Worm (Caenorhabditis elegans) whole organism, L2 larva: Measurements from ENCODE around the gene C09G9.5.

Source experiments
- C34F6.9 ChIP-seq: fragments of 150-350 bp; optimal IDR thresholded peaks from 2 replicates; lab custom pipeline; 2014; ENCODE audit warnings: missing biosample characterization, missing genetic modification characterization
- Y55F3AM.14 ChIP-seq: fragments of 200-800 bp; sonication (Bioruptor generic); optimal IDR thresholded peaks from 2 replicates; lab custom pipeline; 2018; ENCODE audit warnings: mild to moderate bottlenecking, missing genetic modification characterization, missing compliant biosample characterization
- alr-1 ChIP-seq: fragments of 150-350 bp; optimal IDR thresholded peaks from 2 replicates; lab custom pipeline; 2014; ENCODE audit warnings: missing biosample characterization, missing genetic modification characterization
- aly-2 ChIP-seq: fragments of 150-350 bp; optimal IDR thresholded peaks from 2 replicates; lab custom pipeline; 2014; ENCODE audit warnings: missing biosample characterization, missing genetic modification characterization
- ama-1 ChIP-seq: fragments of 150-350 bp; optimal IDR thresholded peaks from 2 replicates; lab custom pipeline; 2018; ENCODE audit warnings: inconsistent platforms
- crh-2 ChIP-seq: sonication (generic microtip); optimal IDR thresholded peaks from 2 replicates; lab custom pipeline; 2017; ENCODE audit warnings: missing biosample characterization, missing genetic modification characterization
- dmd-4 ChIP-seq: sonication (generic microtip); optimal IDR thresholded peaks from 2 replicates; lab custom pipeline; 2017; ENCODE audit warnings: missing biosample characterization, missing genetic modification characterization
- egl-27 ChIP-seq: sonication (generic microtip); optimal IDR thresholded peaks from 3 replicates; lab custom pipeline; 2017; ENCODE audit warnings: missing biosample characterization, missing genetic modification reagents, missing genetic modification characterization
- elt-1 ChIP-seq: fragments of 150-350 bp; optimal IDR thresholded peaks from 2 replicates; lab custom pipeline; 2014; ENCODE audit warnings: missing biosample characterization, missing genetic modification characterization
- elt-3 ChIP-seq: sonication (generic microtip); optimal IDR thresholded peaks from 2 replicates; lab custom pipeline; 2017; ENCODE audit warnings: missing biosample characterization, missing genetic modification characterization
- fos-1 ChIP-seq: fragments of 150-350 bp; optimal IDR thresholded peaks from 2 replicates; lab custom pipeline; 2014; ENCODE audit warnings: missing biosample characterization, missing genetic modification characterization
- gmeb-1 ChIP-seq: fragments of 150-350 bp; optimal IDR thresholded peaks from 2 replicates; lab custom pipeline; 2014; ENCODE audit warnings: missing biosample characterization, missing genetic modification characterization
- lin-11 ChIP-seq: fragments of 150-350 bp; sonication (generic microtip); optimal IDR thresholded peaks from 2 replicates; lab custom pipeline; 2014; ENCODE audit warnings: missing biosample characterization, missing genetic modification characterization, inconsistent platforms, mixed read lengths
- lin-13 ChIP-seq: fragments of 150-350 bp; optimal IDR thresholded peaks from 2 replicates; lab custom pipeline; 2014; ENCODE audit warnings: missing biosample characterization, missing genetic modification reagents, missing genetic modification characterization
- lin-39 ChIP-seq: fragments of 150-350 bp; optimal IDR thresholded peaks from 2 replicates; lab custom pipeline; 2014; ENCODE audit warnings: missing biosample characterization, missing genetic modification reagents, missing genetic modification characterization
- lsy-2 ChIP-seq, 2 experiments: fragments of 150-350 bp in 1 of 2; sonication (generic microtip) in 1 of 2; optimal IDR thresholded peaks; 2 replicates each; lab custom pipeline; 2014 to 2017; ENCODE audit warnings: missing biosample characterization in 2 of 2, missing genetic modification characterization in 2 of 2
- mab-5 ChIP-seq: fragments of 150-350 bp; optimal IDR thresholded peaks from 2 replicates; lab custom pipeline; 2014; ENCODE audit warnings: missing biosample characterization, missing genetic modification characterization
- nhr-10 ChIP-seq: sonication (generic microtip); optimal IDR thresholded peaks from 2 replicates; lab custom pipeline; 2017; ENCODE audit warnings: missing biosample characterization, missing genetic modification characterization
- nhr-11 ChIP-seq: fragments of 150-350 bp; optimal IDR thresholded peaks from 2 replicates; lab custom pipeline; 2014; ENCODE audit warnings: missing biosample characterization, missing genetic modification characterization
- nhr-12 ChIP-seq: fragments of 150-350 bp; optimal IDR thresholded peaks from 2 replicates; lab custom pipeline; 2014; ENCODE audit warnings: missing biosample characterization, missing genetic modification characterization
- nhr-129 ChIP-seq: fragments of 150-350 bp; optimal IDR thresholded peaks from 2 replicates; lab custom pipeline; 2014; ENCODE audit warnings: missing biosample characterization, missing genetic modification characterization
- nhr-21 ChIP-seq: fragments of 150-350 bp; optimal IDR thresholded peaks from 2 replicates; lab custom pipeline; 2014; ENCODE audit warnings: missing biosample characterization, missing genetic modification characterization
- nhr-237 ChIP-seq: fragments of 150-350 bp; optimal IDR thresholded peaks from 2 replicates; lab custom pipeline; 2014; ENCODE audit warnings: missing biosample characterization, missing genetic modification characterization
- nhr-77 ChIP-seq: fragments of 150-350 bp; optimal IDR thresholded peaks from 2 replicates; lab custom pipeline; 2014; ENCODE audit warnings: missing biosample characterization, missing genetic modification characterization
- sem-4 ChIP-seq: fragments of 150-350 bp; optimal IDR thresholded peaks from 2 replicates; lab custom pipeline; 2014; ENCODE audit warnings: missing biosample characterization, missing genetic modification reagents, missing genetic modification characterization
- sma-3 ChIP-seq: sonication (generic microtip); optimal IDR thresholded peaks from 2 replicates; lab custom pipeline; 2016; ENCODE audit warnings: missing genetic modification reagents, missing genetic modification characterization, missing compliant biosample characterization
- sma-9 ChIP-seq, 2 experiments: fragments of 150-350 bp in 1 of 2; sonication (generic microtip) in 1 of 2; optimal IDR thresholded peaks; 2 replicates each; lab custom pipeline; 2014 to 2016; ENCODE audit warnings: missing genetic modification characterization in 2 of 2, mild to moderate bottlenecking in 1 of 2, missing biosample characterization in 1 of 2, missing compliant biosample characterization in 1 of 2, missing genetic modification reagents in 1 of 2, moderate library complexity in 1 of 2
- snpc-4 ChIP-seq: fragments of 150-350 bp; optimal IDR thresholded peaks from 2 replicates; lab custom pipeline; 2014; ENCODE audit warnings: missing biosample characterization, missing genetic modification characterization
- unc-39 ChIP-seq: fragments of 150-350 bp; optimal IDR thresholded peaks from 2 replicates; lab custom pipeline; 2014; ENCODE audit warnings: missing biosample characterization, missing genetic modification characterization
- unc-55 ChIP-seq: fragments of 150-350 bp; sonication (generic microtip); optimal IDR thresholded peaks from 3 replicates; lab custom pipeline; 2014; ENCODE audit warnings: missing biosample characterization, missing genetic modification reagents, missing genetic modification characterization
- zag-1 ChIP-seq: fragments of 150-350 bp; optimal IDR thresholded peaks from 2 replicates; lab custom pipeline; 2014; ENCODE audit warnings: missing biosample characterization, missing genetic modification characterization
- ztf-1 ChIP-seq: fragments of 200-800 bp; sonication (Bioruptor generic); conservative IDR thresholded peaks from 2 replicates; pipeline ENCODE4 v1.3.6; 2022; ENCODE audit warnings: missing genetic modification characterization, missing compliant biosample characterization

Gene C09G9.5

ce11 chrIV:8867562-8867961, 18.8 kb upstream of the C09G9.5 start:
- TF ChIP-seq crh-2 (tag; lab: Kevin White, UChicago) (peak; percentile 6), sma-9 (GFP tag; optimal IDR thresholded peaks at IDR 0.05; lab: Kevin White, UChicago) (peak; percentile 44), sma-9 (tag; optimal IDR thresholded peaks at IDR 0.05; lab: Kevin White, UChicago) (no peak), lsy-2 (tag; optimal IDR thresholded peaks at IDR 0.05; lab: Kevin White, UChicago) (peak in 1 of 2 experiments; percentile 10), elt-1 (no peak), fos-1 (peak; percentile 23), ztf-1 (GFP tag; lab: Robert Waterston, UW) (no peak), unc-39 (tag; lab: Kevin White, UChicago) (no peak)

- TF ChIP-seq gmeb-1 (tag; lab: Kevin White, UChicago) = peak; percentile 94
- TF ChIP-seq lin-39 (tag; lab: Kevin White, UChicago) = no peak
- no peak for TF ChIP-seq zag-1 (tag; lab: Kevin White, UChicago)
- TF ChIP-seq crh-2 (tag; lab: Kevin White, UChicago) = no peak
- TF ChIP-seq unc-39 (tag; lab: Kevin White, UChicago) = no peak
- no peak for TF ChIP-seq alr-1
- TF ChIP-seq sma-3 (GFP tag; lab: Kevin White, UChicago) = peak; percentile 20
- TF ChIP-seq snpc-4 (tag; lab: Kevin White, UChicago) = peak; percentile 12
These were observed 16.7 kb upstream of the C09G9.5 start, which contains the start of gene npp-23 for ce11 chrIV:8869624-8870023. Gene npp-23 (minus strand): TSS chrIV:8869679.

ce11 chrIV:8872958-8873357, 13.4 kb upstream of the C09G9.5 start, which contains the start of gene C09G9.3:
Gene C09G9.3 (minus strand): TSS chrIV:8873058.
- no peak for TF ChIP-seq alr-1
- TF ChIP-seq ztf-1 (GFP tag; lab: Robert Waterston, UW) = no peak
- TF ChIP-seq unc-39 (tag; lab: Kevin White, UChicago) = no peak
- TF ChIP-seq crh-2 (tag; lab: Kevin White, UChicago) = no peak
- TF ChIP-seq Y55F3AM.14 (GFP tag; lab: Kevin White, UChicago) = no peak
- no peak for TF ChIP-seq snpc-4 (tag; lab: Kevin White, UChicago)
- TF ChIP-seq nhr-11 (tag; lab: Kevin White, UChicago) = no peak
- TF ChIP-seq sma-9 (GFP tag; optimal IDR thresholded peaks at IDR 0.05; lab: Kevin White, UChicago) = no peak
- TF ChIP-seq sma-9 (tag; optimal IDR thresholded peaks at IDR 0.05; lab: Kevin White, UChicago) = no peak
- no peak for TF ChIP-seq sma-3 (GFP tag; lab: Kevin White, UChicago)
- TF ChIP-seq nhr-10 (tag; lab: Kevin White, UChicago) = no peak
- no peak for TF ChIP-seq elt-3 (tag; lab: Kevin White, UChicago)
- no peak for TF ChIP-seq gmeb-1 (tag; lab: Kevin White, UChicago)
- no peak for TF ChIP-seq fos-1
- TF ChIP-seq elt-1 = no peak
- TF ChIP-seq nhr-129 (tag; lab: Kevin White, UChicago) = no peak
- TF ChIP-seq, all 48 proteins: peak for 0

ce11 chrIV:8873847-8874246, 12.5 kb upstream of the C09G9.5 start, which contains the start of gene hdl-2:
Gene hdl-2 (plus strand): TSS chrIV:8874147.
- TF ChIP-seq lsy-2 (tag; optimal IDR thresholded peaks at IDR 0.05; lab: Kevin White, UChicago) (no peak), nhr-10 (tag; lab: Kevin White, UChicago) (no peak), nhr-77 (no peak), zag-1 (tag; lab: Kevin White, UChicago) (no peak), lin-13 (GFP tag; lab: Kevin White, UChicago) (no peak), nhr-12 (no peak), dmd-4 (tag; lab: Kevin White, UChicago) (no peak), egl-27 (tag; lab: Kevin White, UChicago) (no peak), sem-4 (tag; lab: Kevin White, UChicago) (no peak), nhr-237 (tag; lab: Kevin White, UChicago) (no peak)

ce11 chrIV:8879810-8880209, 6.5 kb upstream of the C09G9.5 start, which contains the start of gene npax-4:
Gene npax-4 (minus strand): TSS chrIV:8879910.
- TF ChIP-seq snpc-4 (tag; lab: Kevin White, UChicago) = no peak
- no peak for TF ChIP-seq lin-11 (tag; lab: Kevin White, UChicago)
- no peak for TF ChIP-seq egl-27 (tag; lab: Kevin White, UChicago)
- TF ChIP-seq alr-1 = no peak
- TF ChIP-seq gmeb-1 (tag; lab: Kevin White, UChicago) = no peak
- no peak for TF ChIP-seq aly-2
- no peak for TF ChIP-seq nhr-21
- TF ChIP-seq, all 48 proteins: peak for 0

ce11 chrIV:8881181-8881580, 5.1 kb upstream of the C09G9.5 start, which contains the start of gene C09G9.8:
Gene C09G9.8 (plus strand): TSS chrIV:8881481.
- no peak for TF ChIP-seq zag-1 (tag; lab: Kevin White, UChicago)
- no peak for TF ChIP-seq sem-4 (tag; lab: Kevin White, UChicago)
- TF ChIP-seq gmeb-1 (tag; lab: Kevin White, UChicago) = no peak
- no peak for TF ChIP-seq mab-5
- no peak for TF ChIP-seq C34F6.9
- no peak for TF ChIP-seq lin-39 (tag; lab: Kevin White, UChicago)
- no peak for TF ChIP-seq unc-55 (GFP tag; lab: Kevin White, UChicago)
- TF ChIP-seq nhr-237 (tag; lab: Kevin White, UChicago) = no peak
- TF ChIP-seq nhr-12 = no peak
- TF ChIP-seq ama-1 = no peak
- TF ChIP-seq dmd-4 (tag; lab: Kevin White, UChicago) = no peak
- TF ChIP-seq nhr-11 (tag; lab: Kevin White, UChicago) = no peak
- TF ChIP-seq, all 48 proteins: peak for 0
